Worm (Caenorhabditis elegans): Measurements from ENCODE around the gene Y66D12A.3.

Gene Y66D12A.3

DNA sequence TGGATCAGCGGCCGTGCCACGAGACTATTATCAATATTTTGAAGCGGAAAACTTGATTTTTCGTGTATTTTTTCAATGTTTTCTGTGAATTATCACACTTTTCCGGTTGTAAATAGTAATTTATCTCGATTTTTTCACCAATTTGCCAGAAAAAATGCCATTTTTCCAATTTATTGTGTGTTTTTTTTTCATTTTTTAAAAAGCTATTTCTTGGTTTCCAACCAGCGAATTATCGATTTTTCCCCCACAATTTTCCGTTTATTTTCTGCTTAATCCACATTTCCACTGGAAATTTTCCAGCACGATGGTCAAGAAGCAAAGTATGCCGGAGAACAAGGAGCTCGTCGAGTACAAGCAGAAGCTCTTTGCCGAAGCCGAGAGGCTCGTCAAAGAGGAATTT, 21.2 kb upstream of the Y66D12A.3 start, which contains the start of gene psme-3:
Gene psme-3 (plus strand): TSS at position 301 of the 400 bp plus-strand sequence.
- TF ChIP-seq ceh-16 (tag; optimal IDR thresholded peaks at IDR 0.05) (no peak), jun-1 (tag; optimal IDR thresholded peaks at IDR 0.05) (no peak), snpc-4 (tag; optimal IDR thresholded peaks at IDR 0.05) (no peak), nhr-67 (tag; optimal IDR thresholded peaks at IDR 0.05) (no peak), fkh-2 (tag; optimal IDR thresholded peaks at IDR 0.05) (no peak), elt-3 (tag; optimal IDR thresholded peaks at IDR 0.05) (no peak), ceh-28 (tag; optimal IDR thresholded peaks at IDR 0.05) (no peak), nhr-12 (tag; optimal IDR thresholded peaks at IDR 0.05) (no peak), sea-2 (GFP tag; optimal IDR thresholded peaks at IDR 0.05) (no peak), skn-1 (tag; optimal IDR thresholded peaks at IDR 0.05) (no peak), pha-4 (tag; optimal IDR thresholded peaks at IDR 0.05) (no peak), mdl-1 (tag; optimal IDR thresholded peaks at IDR 0.05) (no peak), lin-15B (tag; optimal IDR thresholded peaks at IDR 0.05) (no peak), nhr-11 (tag; optimal IDR thresholded peaks at IDR 0.05) (no peak), nhr-43 (tag; optimal IDR thresholded peaks at IDR 0.05; ENCODE audit: poor library complexity, severe bottlenecking) (no peak), ztf-4 (tag; optimal IDR thresholded peaks at IDR 0.05) (no peak), nhr-25 (tag; optimal IDR thresholded peaks at IDR 0.05) (no peak), lin-39 (tag; optimal IDR thresholded peaks at IDR 0.05) (no peak)

DNA sequence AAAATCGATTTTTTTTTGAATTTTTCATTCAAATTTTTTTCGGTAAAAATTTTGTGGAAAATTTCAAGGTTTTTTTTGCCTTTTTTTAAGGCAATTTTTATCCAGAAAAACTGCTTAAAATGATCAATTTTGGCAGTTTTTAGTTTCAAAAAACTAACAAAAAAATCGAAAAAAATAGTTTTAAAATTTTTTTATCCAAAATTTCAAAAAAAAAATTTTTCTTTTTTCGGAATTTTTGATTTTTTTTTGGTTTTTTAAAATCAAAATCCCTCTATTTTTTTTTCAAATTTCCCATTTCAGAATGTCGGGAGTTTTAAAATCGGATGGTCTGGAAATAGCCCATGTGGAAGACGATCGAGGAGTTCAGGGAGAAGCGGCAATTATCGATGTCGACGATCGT, 15.1 kb upstream of the Y66D12A.3 start, which contains the start of gene Y66D12A.8:
Gene Y66D12A.8 (plus strand): TSS at position 301 of the 400 bp plus-strand sequence.
- no peak for TF ChIP-seq ztf-4 (tag; optimal IDR thresholded peaks at IDR 0.05)
- TF ChIP-seq mml-1 (tag; optimal IDR thresholded peaks at IDR 0.05) = no peak
- TF ChIP-seq unc-62 (GFP tag; optimal IDR thresholded peaks at IDR 0.05) = no peak
- TF ChIP-seq nhr-25 (tag; optimal IDR thresholded peaks at IDR 0.05) = no peak
- TF ChIP-seq pha-4 (tag; optimal IDR thresholded peaks at IDR 0.05) = no peak
- TF ChIP-seq lin-15B (tag; optimal IDR thresholded peaks at IDR 0.05) = no peak
- TF ChIP-seq ceh-9 (tag; optimal IDR thresholded peaks at IDR 0.05) = no peak
- TF ChIP-seq snpc-4 (tag; optimal IDR thresholded peaks at IDR 0.05) = no peak

ce11 chrIII:11579380-11579779, 9.6 kb upstream of the Y66D12A.3 start:
- TF ChIP-seq nhr-76 (tag; optimal IDR thresholded peaks at IDR 0.05) = no peak
- no peak for TF ChIP-seq hmg-11 (tag; optimal IDR thresholded peaks at IDR 0.05)
- no peak for TF ChIP-seq fkh-10 (GFP tag; optimal IDR thresholded peaks at IDR 0.05)
- no peak for TF ChIP-seq nhr-28 (tag; optimal IDR thresholded peaks at IDR 0.05)
- no peak for TF ChIP-seq nhr-77 (tag; optimal IDR thresholded peaks at IDR 0.05)
- TF ChIP-seq ceh-82 (tag; optimal IDR thresholded peaks at IDR 0.05) = no peak
- TF ChIP-seq aly-2 (tag; optimal IDR thresholded peaks at IDR 0.05) = no peak
- no peak for TF ChIP-seq fkh-2 (tag; optimal IDR thresholded peaks at IDR 0.05)
- TF ChIP-seq nhr-12 (tag; optimal IDR thresholded peaks at IDR 0.05) = no peak
- no peak for TF ChIP-seq lin-15B (tag; optimal IDR thresholded peaks at IDR 0.05)
- TF ChIP-seq sea-2 (GFP tag; optimal IDR thresholded peaks at IDR 0.05) = no peak
- no peak for TF ChIP-seq ama-1 (optimal IDR thresholded peaks at IDR 0.05)
- no peak for TF ChIP-seq ceh-28 (tag; optimal IDR thresholded peaks at IDR 0.05)
- TF ChIP-seq snpc-4 (tag; optimal IDR thresholded peaks at IDR 0.05) = no peak
- no peak for TF ChIP-seq elt-1 (tag; optimal IDR thresholded peaks at IDR 0.05)
- no peak for TF ChIP-seq fos-1 (tag; optimal IDR thresholded peaks at IDR 0.05)
- no peak for TF ChIP-seq tbx-2 (tag; optimal IDR thresholded peaks at IDR 0.05)
- no peak for TF ChIP-seq nhr-43 (tag; optimal IDR thresholded peaks at IDR 0.05; ENCODE audit: poor library complexity, severe bottlenecking)

- no peak for TF ChIP-seq jun-1 (tag; optimal IDR thresholded peaks at IDR 0.05)
- TF ChIP-seq fkh-2 (tag; optimal IDR thresholded peaks at IDR 0.05) = no peak
- TF ChIP-seq unc-39 (tag; optimal IDR thresholded peaks at IDR 0.05) = no peak
- TF ChIP-seq pqm-1 (tag; optimal IDR thresholded peaks at IDR 0.05) = peak; percentile 1
- TF ChIP-seq snpc-4 (tag; optimal IDR thresholded peaks at IDR 0.05) = no peak
- TF ChIP-seq aly-2 (tag; optimal IDR thresholded peaks at IDR 0.05) = no peak
- TF ChIP-seq lin-39 (tag; optimal IDR thresholded peaks at IDR 0.05) = no peak
- TF ChIP-seq lin-15B (tag; optimal IDR thresholded peaks at IDR 0.05) = peak; percentile 64
- TF ChIP-seq egl-5 (tag; optimal IDR thresholded peaks at IDR 0.05) = peak; percentile 60
- TF ChIP-seq pha-4 (tag; optimal IDR thresholded peaks at IDR 0.05) = peak; percentile 55
- no peak for TF ChIP-seq ZK546.5 (tag; optimal IDR thresholded peaks at IDR 0.05)
- peak; percentile 44 for TF ChIP-seq nfya-1 (tag; optimal IDR thresholded peaks at IDR 0.05; ENCODE audit: insufficient read depth)
Observed at ce11 chrIII:11580428-11580885, 8.6 kb upstream of the Y66D12A.3 start, which contains the start of gene Y66D12A.7. Gene Y66D12A.7, minus strand, starts transcription at chrIII:11580478.

Data from whole organism, L3 larva.